Worm (Caenorhabditis elegans): ENCODE data around the gene apy-1.

apy-1 gene

DNA sequence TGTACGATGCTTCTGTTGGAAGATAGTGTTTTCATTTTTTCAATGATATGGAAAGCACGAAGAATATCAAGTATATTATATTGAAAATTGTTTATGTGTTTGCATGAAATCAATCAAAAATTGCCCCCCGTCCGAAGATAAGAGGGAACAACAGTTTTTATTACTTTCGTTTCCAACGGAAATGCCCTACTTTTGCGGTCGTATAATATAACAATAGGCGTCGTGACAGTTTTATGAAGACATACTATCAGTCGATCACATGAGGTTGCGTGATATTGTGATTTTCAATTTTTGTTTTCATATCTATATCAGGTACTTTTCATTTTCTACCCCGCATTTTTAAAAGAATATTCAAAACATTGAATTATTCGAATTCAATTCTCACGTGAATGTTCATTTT is 26.5 kb upstream of the apy-1 start (continued):
- no peak for TF ChIP-seq nhr-77 (tag; optimal IDR thresholded peaks at IDR 0.05)
- no peak for TF ChIP-seq set-16 (GFP tag; IDR thresholded peaks at IDR 0.05)
- TF ChIP-seq lin-15B (tag; optimal IDR thresholded peaks at IDR 0.05): no peak
- TF ChIP-seq daf-16 (GFP tag; optimal IDR thresholded peaks at IDR 0.05): peak in 1 of 2 experiments; percentile 6
- peak; percentile 78 for TF ChIP-seq daf-16 (tag; optimal IDR thresholded peaks at IDR 0.05)

DNA sequence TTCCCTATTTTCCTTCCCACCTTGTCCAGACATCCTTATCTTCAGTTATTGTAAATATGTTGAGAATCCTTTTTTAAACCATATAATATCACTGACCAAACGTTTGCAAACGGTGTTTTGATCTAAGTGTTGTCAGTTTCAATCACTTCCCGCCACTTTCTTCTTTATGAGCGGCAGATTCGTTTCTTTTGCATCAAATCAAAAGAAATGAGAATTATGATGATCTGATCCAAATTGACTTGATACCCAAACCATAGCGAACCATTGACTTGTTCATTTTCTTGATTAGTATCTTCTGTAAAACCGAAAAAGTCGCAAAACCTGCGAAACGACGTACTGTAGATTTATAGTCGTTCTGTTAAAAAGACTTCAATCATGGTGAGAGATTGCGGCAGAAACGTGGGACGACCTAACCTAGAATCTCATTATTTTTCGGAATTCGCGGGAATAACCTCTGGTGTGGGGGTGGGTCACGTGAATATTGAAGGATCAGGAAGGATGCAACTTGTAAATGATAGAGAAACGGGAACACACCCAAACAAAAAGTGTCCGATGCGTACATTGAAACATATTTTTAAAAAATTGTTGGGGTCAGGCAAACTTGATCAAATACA is 24.5 kb upstream of the apy-1 start:
- peak; percentile 19 for TF ChIP-seq hlh-30 (tag; optimal IDR thresholded peaks at IDR 0.05; ENCODE audit: insufficient read depth)
- TF ChIP-seq nhr-28 (tag; optimal IDR thresholded peaks at IDR 0.05): peak; percentile 41
- peak; percentile 96 for TF ChIP-seq aha-1 (tag)
- TF ChIP-seq hlh-11 (tag; optimal IDR thresholded peaks at IDR 0.05): no peak
- peak in 1 of 2 experiments; percentile 2 for TF ChIP-seq unc-62 (GFP tag; optimal IDR thresholded peaks at IDR 0.05 in 1 of 2)
- no peak for TF ChIP-seq unc-62 (tag; optimal IDR thresholded peaks at IDR 0.05)

DNA sequence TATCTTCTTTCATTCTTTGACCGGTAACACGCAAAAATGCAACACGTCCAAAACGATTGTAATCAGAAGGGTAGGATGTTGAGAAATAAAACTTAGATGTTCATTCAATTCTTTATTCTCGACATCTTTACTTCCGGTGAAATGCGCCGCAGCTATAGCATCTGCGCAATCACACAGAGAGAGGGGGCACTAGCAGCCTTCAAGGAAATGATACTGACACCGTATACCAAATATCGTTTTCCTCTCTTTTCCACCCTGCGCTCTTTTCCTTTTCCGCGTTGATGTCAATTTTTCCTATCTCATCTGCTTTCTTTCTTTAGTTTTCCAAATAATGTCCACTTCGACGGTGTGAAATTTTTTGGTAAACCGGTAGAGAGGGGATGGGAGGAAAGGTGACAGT is 21.2 kb upstream of the apy-1 start:
- TF ChIP-seq nhr-42 (GFP tag; IDR thresholded peaks at IDR 0.05): no peak
- TF ChIP-seq T26A8.4 (GFP tag; IDR thresholded peaks at IDR 0.05): no peak
- no peak for TF ChIP-seq spr-3 (GFP tag; optimal IDR thresholded peaks at IDR 0.05)
- no peak for TF ChIP-seq ceh-28 (tag; optimal IDR thresholded peaks at IDR 0.05)
- TF ChIP-seq unc-62 (GFP tag; optimal IDR thresholded peaks at IDR 0.05 in 1 of 2): peak in 1 of 2 experiments; percentile 93
- no peak for TF ChIP-seq unc-62 (tag; optimal IDR thresholded peaks at IDR 0.05)
- TF ChIP-seq pha-4 (GFP tag; IDR thresholded peaks at IDR 0.05): no peak
- TF ChIP-seq pha-4 (tag; optimal IDR thresholded peaks at IDR 0.05): no peak
- peak; percentile 21 for TF ChIP-seq mxl-3 (GFP tag; optimal IDR thresholded peaks at IDR 0.05)
- no peak for TF ChIP-seq lin-15B (tag; optimal IDR thresholded peaks at IDR 0.05)
- TF ChIP-seq lin-1 (GFP tag; IDR thresholded peaks at IDR 0.05): no peak
- no peak for TF ChIP-seq saeg-2 (GFP tag; IDR thresholded peaks at IDR 0.05)

DNA sequence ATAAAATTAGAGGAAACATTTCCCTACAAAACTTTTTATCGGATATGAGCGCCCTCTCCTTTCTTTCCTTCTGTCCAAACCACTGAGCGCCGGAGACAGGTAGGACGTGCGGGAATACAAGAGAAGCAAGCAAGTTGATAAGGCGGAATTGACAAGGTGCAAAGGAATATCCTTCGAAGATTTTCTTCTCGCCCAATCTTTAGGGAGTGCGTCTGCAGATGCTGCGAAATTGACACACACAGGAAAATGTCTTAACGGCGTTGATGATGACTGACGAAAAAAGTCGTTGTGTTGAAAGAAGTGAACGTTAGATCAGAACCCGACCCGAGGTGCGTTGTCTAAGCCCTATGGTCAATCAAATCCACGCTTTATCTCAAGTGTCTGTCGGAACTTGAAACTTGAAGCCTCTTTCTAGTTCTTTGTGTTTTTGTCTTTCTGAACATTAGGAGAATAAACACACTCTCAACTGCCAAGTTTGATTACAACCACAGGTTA is 18.3 kb upstream of the apy-1 start:
- TF ChIP-seq saeg-2 (GFP tag; IDR thresholded peaks at IDR 0.05) (no peak), nhr-237 (tag; optimal IDR thresholded peaks at IDR 0.05) (no peak), lin-13 (GFP tag; optimal IDR thresholded peaks at IDR 0.05) (no peak), dmd-8 (GFP tag; IDR thresholded peaks at IDR 0.05) (no peak), pha-4 (GFP tag; IDR thresholded peaks at IDR 0.05) (no peak), pha-4 (tag; optimal IDR thresholded peaks at IDR 0.05) (no peak), mxl-3 (GFP tag; optimal IDR thresholded peaks at IDR 0.05) (peak; percentile 11), nhr-6 (tag; optimal IDR thresholded peaks at IDR 0.05) (no peak), aha-1 (tag) (peak; percentile 80), snpc-4 (tag; optimal IDR thresholded peaks at IDR 0.05) (no peak), F49E8.2 (tag; optimal IDR thresholded peaks at IDR 0.05; ENCODE audit: borderline replicate concordance) (no peak), lsy-2 (tag; optimal IDR thresholded peaks at IDR 0.05) (no peak), ceh-28 (tag; optimal IDR thresholded peaks at IDR 0.05) (no peak), unc-62 (GFP tag; optimal IDR thresholded peaks at IDR 0.05 in 1 of 2) (peak in 1 of 2 experiments; percentile 98), unc-62 (tag; optimal IDR thresholded peaks at IDR 0.05) (no peak), nhr-28 (tag; optimal IDR thresholded peaks at IDR 0.05) (peak; percentile 17), ZK337.2 (GFP tag; IDR thresholded peaks at IDR 0.05) (no peak), lin-15B (tag; optimal IDR thresholded peaks at IDR 0.05) (no peak), ceh-62 (tag; optimal IDR thresholded peaks at IDR 0.05) (no peak), Y5F2A.4 (GFP tag; optimal IDR thresholded peaks at IDR 0.05) (no peak), rbr-2 (tag; optimal IDR thresholded peaks at IDR 0.05) (no peak)

DNA sequence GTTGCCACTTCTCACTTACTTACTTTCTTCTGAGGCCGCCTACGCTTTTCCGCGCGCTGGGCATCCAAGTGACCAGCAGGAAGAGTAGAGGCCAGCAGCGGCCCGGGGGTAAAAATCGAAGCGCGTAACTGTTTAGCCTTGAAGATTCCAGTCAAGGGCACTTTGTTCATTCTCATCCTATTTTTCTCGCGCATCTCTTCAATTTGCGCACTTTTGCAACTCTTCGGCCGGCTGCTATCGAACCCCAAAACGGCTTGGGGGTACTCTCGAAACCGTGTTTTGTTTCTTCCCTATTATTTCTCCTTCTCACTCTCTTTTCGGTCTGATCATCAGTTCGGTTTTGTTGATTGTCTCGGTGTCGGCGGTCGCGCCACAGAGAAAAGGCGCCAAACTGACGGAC is 17.1 kb upstream of the apy-1 start:
- TF ChIP-seq mes-2 (tag; optimal IDR thresholded peaks at IDR 0.05; ENCODE audit: poor library complexity, severe bottlenecking) (peak; percentile 12), lin-1 (GFP tag; IDR thresholded peaks at IDR 0.05) (no peak), set-16 (GFP tag; IDR thresholded peaks at IDR 0.05) (peak; percentile 56), nhr-41 (GFP tag; IDR thresholded peaks at IDR 0.05) (no peak), unc-62 (GFP tag; optimal IDR thresholded peaks at IDR 0.05 in 1 of 2) (peak in 1 of 2 experiments; percentile 53), unc-62 (tag; optimal IDR thresholded peaks at IDR 0.05) (no peak), aha-1 (tag) (peak; percentile 91), madf-9 (GFP tag; conservative IDR thresholded peaks at IDR 0.05) (no peak), hlh-11 (tag; optimal IDR thresholded peaks at IDR 0.05) (peak; percentile 23), nhr-25 (tag; optimal IDR thresholded peaks at IDR 0.05; ENCODE audit: borderline replicate concordance, insufficient read depth) (peak; percentile 88)

Measured in whole organism, L4 larva.